Worm (Caenorhabditis elegans) whole organism, early embryonic: ENCODE results near the gene nra-3.
A peak's percentile ranks its signal among the peaks of the same experiment; 100 is the strongest.

Source experiments
- B0310.2 ChIP-seq: sonication (generic microtip); optimal IDR thresholded peaks from 2 replicates; lab custom pipeline; 2016; ENCODE audit warnings: mild to moderate bottlenecking, missing genetic modification characterization, missing compliant biosample characterization
- F13C5.2 ChIP-seq: sonication (generic microtip); optimal IDR thresholded peaks from 2 replicates; lab custom pipeline; 2017; ENCODE audit warnings: mild to moderate bottlenecking, missing genetic modification characterization, inconsistent platforms, missing compliant biosample characterization
- aly-1 ChIP-seq: sonication (generic microtip); optimal IDR thresholded peaks from 2 replicates; lab custom pipeline; 2016; ENCODE audit warnings: missing genetic modification characterization, missing compliant biosample characterization
- ama-1 ChIP-seq: fragments of 150-350 bp; optimal IDR thresholded peaks from 2 replicates; lab custom pipeline; 2014
- ceh-13 ChIP-seq: fragments of 200-800 bp; sonication (Bioruptor generic); optimal IDR thresholded peaks from 2 replicates; lab custom pipeline; 2018; ENCODE audit warnings: mild to moderate bottlenecking, missing genetic modification characterization, missing compliant biosample characterization
- ceh-36 ChIP-seq: sonication (generic microtip); optimal IDR thresholded peaks from 2 replicates; lab custom pipeline; 2016; ENCODE audit warnings: missing genetic modification characterization, inconsistent platforms, missing compliant biosample characterization
- ets-7 ChIP-seq: sonication (generic microtip); optimal IDR thresholded peaks from 2 replicates; lab custom pipeline; 2016; ENCODE audit warnings: missing genotype, missing genetic modification characterization, missing compliant biosample characterization
- flt-1 ChIP-seq: fragments of 200-800 bp; sonication (Bioruptor generic); IDR thresholded peaks from 2 replicates; pipeline ENCODE4 v1.3.6; 2022; ENCODE audit warnings: missing genetic modification characterization, missing compliant biosample characterization
- hmbx-1 ChIP-seq: sonication (generic microtip); optimal IDR thresholded peaks from 2 replicates; lab custom pipeline; 2016; ENCODE audit warnings: mild to moderate bottlenecking, missing genetic modification characterization, missing compliant biosample characterization
- hmg-4 ChIP-seq: fragments of 200-800 bp; sonication (Bioruptor generic); optimal IDR thresholded peaks from 2 replicates; lab custom pipeline; 2018; ENCODE audit warnings: mild to moderate bottlenecking, missing genetic modification characterization, missing compliant biosample characterization
- hnd-1 ChIP-seq: sonication (generic microtip); optimal IDR thresholded peaks from 2 replicates; lab custom pipeline; 2016; ENCODE audit warnings: missing genetic modification characterization, missing compliant biosample characterization
- pes-1 ChIP-seq: fragments of 200-800 bp; sonication (Bioruptor generic); IDR thresholded peaks from 2 replicates; pipeline ENCODE4 v1.3.6; 2022; ENCODE audit warnings: missing genetic modification reagents, missing genetic modification characterization, missing compliant biosample characterization
- scrt-1 ChIP-seq: fragments of 200-800 bp; sonication (Bioruptor generic); IDR thresholded peaks from 2 replicates; pipeline ENCODE4 v1.3.6; 2022; ENCODE audit warnings: missing genetic modification characterization, missing compliant biosample characterization
- sea-1 ChIP-seq: fragments of 200-800 bp; sonication (Bioruptor generic); conservative IDR thresholded peaks from 2 replicates; pipeline ENCODE4 v1.3.6; 2022; ENCODE audit warnings: missing genetic modification characterization, missing compliant biosample characterization
- tbx-11 ChIP-seq: fragments of 200-800 bp; sonication (Bioruptor generic); IDR thresholded peaks from 2 replicates; pipeline ENCODE4 v1.3.6; 2022; ENCODE audit warnings: missing genetic modification characterization, missing compliant biosample characterization
- tbx-37 ChIP-seq: fragments of 200-800 bp; sonication (Bioruptor generic); conservative IDR thresholded peaks from 2 replicates; pipeline ENCODE4 v1.3.6; 2022; ENCODE audit warnings: missing genetic modification reagents, missing genetic modification characterization, missing compliant biosample characterization
- tra-4 ChIP-seq: sonication (generic microtip); optimal IDR thresholded peaks from 2 replicates; lab custom pipeline; 2017; ENCODE audit warnings: missing genetic modification characterization, missing compliant biosample characterization

nra-3 gene

ce11 chrX:9933291-9934008 lies 2.2 kb upstream of the nra-3 start:
- TF ChIP-seq B0310.2 (tag; lab: Kevin White, UChicago) (no peak), pes-1 (no peak), tbx-37 (GFP tag; lab: Robert Waterston, UW) (no peak), ama-1 (lab: Kevin White, UChicago) (no peak), tra-4 (tag; lab: Kevin White, UChicago) (no peak), flt-1 (GFP tag; lab: Robert Waterston, UW) (no peak), ceh-13 (no peak), hmg-4 (GFP tag; lab: Kevin White, UChicago) (no peak), aly-1 (tag; lab: Kevin White, UChicago) (no peak), ets-7 (no peak), sea-1 (GFP tag; lab: Robert Waterston, UW) (no peak), tbx-11 (GFP tag; lab: Robert Waterston, UW) (no peak)

- TF ChIP-seq tbx-11 (GFP tag; lab: Robert Waterston, UW) = no peak
- TF ChIP-seq scrt-1 (GFP tag; lab: Robert Waterston, UW) = peak; percentile 68; the same call in 1 of the 2 replicates
- TF ChIP-seq hnd-1 (tag; lab: Kevin White, UChicago) = no peak
- no peak for TF ChIP-seq ama-1 (lab: Kevin White, UChicago)
- TF ChIP-seq F13C5.2 (tag; lab: Kevin White, UChicago) = peak; percentile 86
- peak; percentile 5; the same call in 1 of the 2 replicates for TF ChIP-seq flt-1 (GFP tag; lab: Robert Waterston, UW)
- TF ChIP-seq pes-1 = no peak
- no peak for TF ChIP-seq hmbx-1 (tag; lab: Kevin White, UChicago)
- peak; percentile 19; the same call in 1 of the 2 replicates for TF ChIP-seq sea-1 (GFP tag; lab: Robert Waterston, UW)
- peak; percentile 5 for TF ChIP-seq ceh-13
- peak; percentile 45 for TF ChIP-seq ceh-36 (tag; lab: Kevin White, UChicago)
- no peak for TF ChIP-seq tra-4 (tag; lab: Kevin White, UChicago)
- TF ChIP-seq tbx-37 (GFP tag; lab: Robert Waterston, UW) = peak; percentile 33; the same call in 1 of the 2 replicates
- TF ChIP-seq B0310.2 (tag; lab: Kevin White, UChicago) = peak; percentile 59
- peak; percentile 66 for TF ChIP-seq aly-1 (tag; lab: Kevin White, UChicago)
- peak; percentile 97 for TF ChIP-seq hmg-4 (GFP tag; lab: Kevin White, UChicago)
- peak; percentile 52 for TF ChIP-seq ets-7
These were observed 1.0 kb upstream of the nra-3 start, which contains the start of gene tsp-21 for ce11 chrX:9932226-9932773. Gene tsp-21 (plus strand): TSS chrX:9932371.

ce11 chrX:9927993-9928392 lies 3.3 kb downstream of the nra-3 start:
- TF ChIP-seq ama-1 (lab: Kevin White, UChicago) (no peak), tra-4 (tag; lab: Kevin White, UChicago) (no peak), ets-7 (no peak), flt-1 (GFP tag; lab: Robert Waterston, UW) (no peak)

- no peak for TF ChIP-seq sea-1 (GFP tag; lab: Robert Waterston, UW)
These were observed 6.3 kb downstream of the nra-3 start, which contains the start of gene ugt-23 for ce11 chrX:9924962-9925361. Gene ugt-23 (minus strand): TSS chrX:9925173.

- TF ChIP-seq hmbx-1 (tag; lab: Kevin White, UChicago) (no peak), tbx-37 (GFP tag; lab: Robert Waterston, UW) (no peak), ceh-36 (tag; lab: Kevin White, UChicago) (no peak), ceh-13 (no peak), F13C5.2 (tag; lab: Kevin White, UChicago) (no peak), scrt-1 (GFP tag; lab: Robert Waterston, UW) (no peak), tbx-11 (GFP tag; lab: Robert Waterston, UW) (no peak), ama-1 (lab: Kevin White, UChicago) (no peak)
These were observed 10.0 kb downstream of the nra-3 start, which contains the start of gene C17G1.2 for ce11 chrX:9921257-9921656. Gene C17G1.2 (plus strand): TSS chrX:9921557.

- TF ChIP-seq ama-1 (lab: Kevin White, UChicago) (no peak), ceh-13 (no peak), scrt-1 (GFP tag; lab: Robert Waterston, UW) (no peak), tbx-37 (GFP tag; lab: Robert Waterston, UW) (no peak), hmg-4 (GFP tag; lab: Kevin White, UChicago) (no peak), B0310.2 (tag; lab: Kevin White, UChicago) (no peak)
These were observed 12.3 kb downstream of the nra-3 start, which contains the start of gene folr-1 for ce11 chrX:9918997-9919396. Gene folr-1 (plus strand): TSS chrX:9919297.

- no peak for TF ChIP-seq ceh-36 (tag; lab: Kevin White, UChicago)
- TF ChIP-seq tbx-37 (GFP tag; lab: Robert Waterston, UW) = 0 out of 2 replicates have a peak, but pooled peaks have one; percentile 33
These were observed 13.9 kb downstream of the nra-3 start, which contains the start of gene F21G4.6 for ce11 chrX:9917362-9917761. Gene F21G4.6 (minus strand): TSS chrX:9917448.

ce11 chrX:9905840-9906239 lies 25.4 kb downstream of the nra-3 start, which contains the start of gene F21G4.5:
Gene F21G4.5 (plus strand): TSS chrX:9906140.
- TF ChIP-seq B0310.2 (tag; lab: Kevin White, UChicago) = no peak
